Worm (Caenorhabditis elegans) whole organism, young adult: ENCODE data around the gene R144.11.

Source experiments
- Y67H2A.10 ChIP-seq: fragments of 200-800 bp; sonication (Bioruptor generic); conservative IDR thresholded peaks from 2 replicates; pipeline ENCODE4 v1.3.6; 2022; ENCODE audit warnings: missing genetic modification reagents, missing genetic modification characterization, missing compliant biosample characterization
- ama-1 ChIP-seq, 3 experiments: fragments of 150-350 bp in 1 of 3; sonication (generic microtip) in 2 of 3; optimal IDR thresholded peaks; 2 replicates each; lab custom pipeline; 2014 to 2018; ENCODE audit warnings: missing biosample characterization in 2 of 3, missing genetic modification characterization in 2 of 3, missing genetic modification reagents in 2 of 3
- attf-5 ChIP-seq: fragments of 200-800 bp; sonication (Bioruptor generic); optimal IDR thresholded peaks from 2 replicates; lab custom pipeline; 2018; ENCODE audit warnings: mild to moderate bottlenecking, missing genetic modification characterization, missing compliant biosample characterization
- ceh-58 ChIP-seq: fragments of 200-800 bp; sonication (Bioruptor generic); IDR thresholded peaks from 2 replicates; pipeline ENCODE4 v1.3.6; 2022; ENCODE audit warnings: missing genetic modification characterization, missing compliant biosample characterization
- ceh-91 ChIP-seq: fragments of 200-800 bp; sonication (Bioruptor generic); IDR thresholded peaks from 2 replicates; pipeline ENCODE4 v1.3.6; 2022; ENCODE audit warnings: missing genetic modification reagents, missing genetic modification characterization, missing compliant biosample characterization
- ets-4 ChIP-seq: fragments of 200-800 bp; sonication (Bioruptor generic); optimal IDR thresholded peaks from 2 replicates; lab custom pipeline; 2018; ENCODE audit warnings: mild to moderate bottlenecking, missing genetic modification characterization, missing compliant biosample characterization
- him-1 ChIP-seq: sonication (generic microtip); optimal IDR thresholded peaks from 2 replicates; lab custom pipeline; 2016; ENCODE audit warnings: missing genotype, missing genetic modification reagents, missing genetic modification characterization, missing compliant biosample characterization
- hsf-1 ChIP-seq: fragments of 200-800 bp; sonication (Bioruptor generic); IDR thresholded peaks from 2 replicates; pipeline ENCODE4 v1.3.6; 2022; ENCODE audit warnings: missing genetic modification reagents, missing genetic modification characterization, missing compliant biosample characterization
- lag-1 ChIP-seq: fragments of 200-800 bp; sonication (Bioruptor generic); IDR thresholded peaks from 2 replicates; pipeline ENCODE4 v1.3.6; 2022; ENCODE audit warnings: missing genetic modification reagents, missing genetic modification characterization, missing compliant biosample characterization
- rec-8 ChIP-seq, 2 experiments: sonication (generic microtip); optimal IDR thresholded peaks; 2 replicates each; lab custom pipeline; 2016; ENCODE audit warnings: mild to moderate bottlenecking in 2 of 2, missing genetic modification characterization in 2 of 2, missing genetic modification reagents in 2 of 2, missing genotype in 2 of 2, missing biosample characterization in 1 of 2, missing compliant biosample characterization in 1 of 2, moderate library complexity in 1 of 2
- sea-2 ChIP-seq: fragments of 200-800 bp; sonication (Bioruptor generic); IDR thresholded peaks from 2 replicates; pipeline ENCODE4 v1.3.6; 2022; ENCODE audit warnings: missing genetic modification characterization, missing compliant biosample characterization
- snpc-4 ChIP-seq, 5 experiments: fragments of 150-350 bp in 1 of 5; sonication (generic microtip) in 4 of 5; optimal IDR thresholded peaks; 2 replicates each; lab custom pipeline; 2014 to 2018; ENCODE audit warnings: missing genetic modification characterization in 5 of 5, missing biosample characterization in 3 of 5, antibody characterized with exemption in 2 of 5, mild to moderate bottlenecking in 2 of 5, missing compliant biosample characterization in 2 of 5, missing genotype in 2 of 5, moderate library complexity in 2 of 5, missing genetic modification reagents in 1 of 5
- tbx-9 ChIP-seq: sonication (generic microtip); optimal IDR thresholded peaks from 2 replicates; lab custom pipeline; 2016; ENCODE audit warnings: borderline replicate concordance, missing genetic modification characterization, inconsistent platforms, missing compliant biosample characterization
- ztf-28 ChIP-seq: fragments of 200-800 bp; sonication (Bioruptor generic); IDR thresholded peaks from 2 replicates; pipeline ENCODE4 v1.3.6; 2022; ENCODE audit warnings: missing genetic modification reagents, missing genetic modification characterization, missing compliant biosample characterization

DNA sequence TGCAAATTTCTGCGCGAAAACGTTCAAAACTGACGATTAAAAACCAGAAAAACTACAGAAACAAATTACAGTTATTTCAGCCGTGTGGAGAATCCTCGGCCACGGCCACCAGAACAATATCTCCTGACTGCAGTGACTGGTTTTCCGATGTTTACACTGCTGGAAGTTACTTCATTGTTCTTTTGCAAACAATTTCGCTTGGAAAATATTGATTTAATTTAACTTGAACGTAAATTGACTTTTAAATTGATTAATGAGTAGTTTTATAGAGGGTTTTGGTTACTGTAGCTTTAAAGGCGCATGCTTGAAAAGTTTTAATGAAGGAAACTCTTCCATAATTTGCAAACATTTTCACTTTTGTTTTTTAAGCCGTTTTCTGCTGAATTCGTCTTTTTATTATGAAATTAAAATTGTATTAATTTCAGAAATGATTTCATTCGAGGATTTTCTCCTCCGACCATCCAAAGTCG, 9.6 kb downstream of the R144.11 start, which contains the start of gene smcr-8:
- TF ChIP-seq Y67H2A.10 (GFP tag; lab: Robert Waterston, UW) (no peak), ets-4 (GFP tag; lab: Kevin White, UChicago) (no peak), snpc-4 (GFP tag; optimal IDR thresholded peaks at IDR 0.05; lab: Kevin White, UChicago) (no peak), snpc-4 (tag; optimal IDR thresholded peaks at IDR 0.05; lab: Kevin White, UChicago) (no peak), tbx-9 (tag; lab: Kevin White, UChicago) (no peak), sea-2 (GFP tag; lab: Robert Waterston, UW) (no peak), ztf-28 (GFP tag; lab: Robert Waterston, UW) (0 out of 2 replicates have a peak, but pooled peaks have one; percentile 75), lag-1 (GFP tag; lab: Robert Waterston, UW) (no peak), ceh-58 (GFP tag; lab: Robert Waterston, UW) (no peak), ceh-91 (GFP tag; lab: Robert Waterston, UW) (peak; percentile 54; the same call in 1 of the 2 replicates), ama-1 (optimal IDR thresholded peaks at IDR 0.05; lab: Kevin White, UChicago) (no peak), ama-1 (GFP tag; optimal IDR thresholded peaks at IDR 0.05; lab: Kevin White, UChicago) (no peak), him-1 (tag; lab: Kevin White, UChicago) (no peak), rec-8 (tag; optimal IDR thresholded peaks at IDR 0.05; lab: Kevin White, UChicago) (peak in 1 of 2 experiments; percentile 17), hsf-1 (GFP tag; lab: Robert Waterston, UW) (no peak), attf-5 (GFP tag; lab: Kevin White, UChicago) (peak; percentile 46)
